Worm (Caenorhabditis elegans): ENCODE data around the gene W02H5.19.
A peak's percentile ranks its signal among the peaks of the same experiment; 100 is the strongest.

W02H5.19 gene

ce11 chrV:2673807-2674206 lies 35.1 kb downstream of the W02H5.19 start (continued):
- no peak for TF ChIP-seq hpl-2 (GFP tag; optimal IDR thresholded peaks at IDR 0.05)
- no peak for TF ChIP-seq ceh-90 (tag; optimal IDR thresholded peaks at IDR 0.05)
- TF ChIP-seq ama-1 (optimal IDR thresholded peaks at IDR 0.05) = no peak
- TF ChIP-seq fos-1 (tag; optimal IDR thresholded peaks at IDR 0.05) = no peak
- TF ChIP-seq nhr-90 (tag; optimal IDR thresholded peaks at IDR 0.05; ENCODE audit: poor library complexity) = peak; percentile 53
- TF ChIP-seq pag-3 (tag; optimal IDR thresholded peaks at IDR 0.05; ENCODE audit: borderline replicate concordance, insufficient read depth) = no peak
- peak; percentile 36 for TF ChIP-seq nhr-85 (tag)
- TF ChIP-seq ztf-11 (tag; optimal IDR thresholded peaks at IDR 0.05) = no peak
- TF ChIP-seq nhr-19 (GFP tag; conservative IDR thresholded peaks at IDR 0.05) = no peak
- TF ChIP-seq fkh-10 (GFP tag; optimal IDR thresholded peaks at IDR 0.05) = peak; percentile 4
- TF ChIP-seq zip-4 (GFP tag; optimal IDR thresholded peaks at IDR 0.05) = no peak
- TF ChIP-seq unc-30 (tag; optimal IDR thresholded peaks at IDR 0.05) = no peak
- no peak for TF ChIP-seq unc-130 (tag; optimal IDR thresholded peaks at IDR 0.05)
- TF ChIP-seq irx-1 (tag; optimal IDR thresholded peaks at IDR 0.05) = peak; percentile 2
- TF ChIP-seq nhr-77 (tag; optimal IDR thresholded peaks at IDR 0.05) = no peak
- TF ChIP-seq unc-86 (tag; optimal IDR thresholded peaks at IDR 0.05) = no peak
- no peak for TF ChIP-seq sptf-1 (tag; optimal IDR thresholded peaks at IDR 0.05)
- no peak for TF ChIP-seq elt-3 (tag; optimal IDR thresholded peaks at IDR 0.05)
- TF ChIP-seq ceh-8 (GFP tag; optimal IDR thresholded peaks at IDR 0.05) = no peak
- no peak for TF ChIP-seq unc-98 (GFP tag; IDR thresholded peaks at IDR 0.05)
- peak; percentile 14 for TF ChIP-seq tbx-2 (tag; optimal IDR thresholded peaks at IDR 0.05)
- no peak for TF ChIP-seq mef-2 (tag; optimal IDR thresholded peaks at IDR 0.05)
- peak in 1 of 2 experiments; percentile 12 for TF ChIP-seq mdl-1 (tag; optimal IDR thresholded peaks at IDR 0.05)
- no peak for TF ChIP-seq hlh-4 (tag; optimal IDR thresholded peaks at IDR 0.05)
- no peak for TF ChIP-seq nhr-28 (tag; optimal IDR thresholded peaks at IDR 0.05)
- peak; percentile 59 for TF ChIP-seq nhr-20 (tag; optimal IDR thresholded peaks at IDR 0.05)
- TF ChIP-seq zag-1 (tag; optimal IDR thresholded peaks at IDR 0.05) = no peak
- TF ChIP-seq sox-4 (tag; optimal IDR thresholded peaks at IDR 0.05) = no peak
- no peak for TF ChIP-seq vab-15 (tag; optimal IDR thresholded peaks at IDR 0.05)
- peak in 2 of 3 experiments; percentile 31 to 37 for TF ChIP-seq ceh-82 (tag; optimal IDR thresholded peaks at IDR 0.05)
- TF ChIP-seq elt-2 (tag; optimal IDR thresholded peaks at IDR 0.05) = no peak

DNA sequence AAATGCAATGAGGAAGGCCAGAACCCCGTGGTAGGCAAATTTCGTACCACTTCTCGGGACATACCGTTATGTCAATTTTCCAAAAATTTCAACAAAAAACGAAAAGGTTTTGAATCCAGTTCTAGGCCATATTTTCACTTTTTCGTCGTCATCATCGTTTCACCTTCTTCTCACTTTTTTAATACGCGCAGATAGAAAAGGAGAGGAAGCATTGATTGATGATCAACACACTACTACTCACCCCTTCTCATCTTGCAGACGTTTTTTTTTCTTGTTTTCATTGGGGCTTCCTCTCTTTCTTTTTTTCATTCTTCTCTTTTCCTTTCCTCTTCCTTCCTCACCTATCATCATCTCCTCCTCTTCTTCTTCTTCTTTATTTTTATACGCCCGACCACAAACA lies 37.0 kb downstream of the W02H5.19 start:
- TF ChIP-seq lsy-2 (tag; optimal IDR thresholded peaks at IDR 0.05) (no peak), ceh-63 (GFP tag; optimal IDR thresholded peaks at IDR 0.05) (no peak), C04F5.9 (tag; optimal IDR thresholded peaks at IDR 0.05) (no peak), grh-1 (GFP tag; IDR thresholded peaks at IDR 0.05) (no peak), mep-1 (tag; optimal IDR thresholded peaks at IDR 0.05) (no peak), blmp-1 (tag; optimal IDR thresholded peaks at IDR 0.05) (peak; percentile 93), alr-1 (tag; optimal IDR thresholded peaks at IDR 0.05; ENCODE audit: borderline replicate concordance) (no peak), efl-1 (optimal IDR thresholded peaks at IDR 0.05) (no peak), efl-1 (GFP tag; optimal IDR thresholded peaks at IDR 0.05 in 1 of 2) (peak in 1 of 2 experiments; percentile 50), mef-2 (tag; optimal IDR thresholded peaks at IDR 0.05) (no peak)

- TF ChIP-seq nhr-11 (tag; optimal IDR thresholded peaks at IDR 0.05) (no peak), ceh-88 (GFP tag; IDR thresholded peaks at IDR 0.05) (no peak), mef-2 (tag; optimal IDR thresholded peaks at IDR 0.05) (no peak), nhr-237 (tag; optimal IDR thresholded peaks at IDR 0.05) (no peak), aha-1 (tag; optimal IDR thresholded peaks at IDR 0.05) (no peak), Y116A8C.19 (tag; optimal IDR thresholded peaks at IDR 0.05; ENCODE audit: borderline replicate concordance) (no peak), fkh-4 (tag; optimal IDR thresholded peaks at IDR 0.05; ENCODE audit: borderline replicate concordance) (no peak), mab-9 (GFP tag; IDR thresholded peaks at IDR 0.05) (no peak), nhr-19 (GFP tag; conservative IDR thresholded peaks at IDR 0.05) (no peak), nhr-77 (tag; optimal IDR thresholded peaks at IDR 0.05) (no peak), lin-35 (GFP tag; optimal IDR thresholded peaks at IDR 0.05) (no peak), nhr-20 (tag; optimal IDR thresholded peaks at IDR 0.05) (no peak)
Measured at ce11 chrV:2677648-2678047, 39.0 kb downstream of the W02H5.19 start.
